Fruit fly (Drosophila melanogaster) Kc167 (cell line): ENCODE measurements around the gene Fam92.

Experiments
- Myc ChIP-seq: fragments of >200 bp; optimal IDR thresholded peaks from 2 replicates; lab custom pipeline; 2017; ENCODE audit warnings: missing external identifiers
- Sin3A ChIP-seq: fragments of >200 bp; optimal IDR thresholded peaks from 2 replicates; lab custom pipeline; 2018; ENCODE audit warnings: missing external identifiers
- h ChIP-seq: fragments of >200 bp; optimal IDR thresholded peaks from 3 replicates; lab custom pipeline; 2018; ENCODE audit warnings: missing external identifiers
- insv ChIP-seq: fragments of >200 bp; optimal IDR thresholded peaks from 3 replicates; lab custom pipeline; 2018; ENCODE audit warnings: missing external identifiers
- psq ChIP-seq: fragments of >200 bp; optimal IDR thresholded peaks from 2 replicates; lab custom pipeline; 2017; ENCODE audit warnings: missing external identifiers

DNA sequence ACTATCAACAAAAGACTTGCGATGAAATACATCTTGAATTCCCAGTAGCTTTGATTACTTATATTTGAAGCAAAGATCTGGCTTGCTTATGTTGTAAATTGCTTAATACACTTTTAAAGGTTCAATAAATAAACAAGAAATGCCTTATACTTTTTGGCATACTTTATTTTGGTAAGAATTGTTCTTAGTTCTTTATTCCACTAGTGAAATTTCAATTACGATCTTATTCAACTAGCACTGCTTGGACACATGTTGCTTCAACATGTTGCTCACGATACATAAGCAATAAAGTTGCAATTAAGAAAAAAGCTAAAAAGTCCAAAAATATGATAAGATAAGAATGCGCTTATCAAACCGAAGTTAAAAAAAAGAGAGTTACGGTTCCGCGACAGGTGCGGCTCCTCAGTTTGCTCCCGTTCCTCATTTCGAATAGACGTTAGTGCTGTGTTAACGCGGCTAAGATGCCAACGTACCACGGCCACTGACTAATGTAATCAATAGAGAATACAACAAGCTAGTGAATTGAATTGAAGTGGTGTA lies 23.4 kb downstream of the Fam92 start, which contains the start of the genes CG5421 and Oatp33Eb:
- TF ChIP-seq psq (lab: Kevin White, UChicago) (no peak), Myc (lab: Kevin White, UChicago) (no peak), h (no peak), Sin3A (lab: Kevin White, UChicago) (no peak), insv (lab: Kevin White, UChicago) (no peak)
